Worm (Caenorhabditis elegans) whole organism, late embryonic: ENCODE results near the gene Y51A2A.16.

Experiments used
- F13H6.1 ChIP-seq: sonication (generic microtip); optimal IDR thresholded peaks from 2 replicates; lab custom pipeline; 2016; ENCODE audit warnings: missing genetic modification characterization, missing compliant biosample characterization
- K02D7.2 ChIP-seq: sonication (generic microtip); optimal IDR thresholded peaks from 2 replicates; lab custom pipeline; 2017; ENCODE audit warnings: mild to moderate bottlenecking, missing genetic modification characterization, missing compliant biosample characterization
- K09A11.1 ChIP-seq: sonication (generic microtip); optimal IDR thresholded peaks from 2 replicates; lab custom pipeline; 2017; ENCODE audit warnings: antibody characterized with exemption, mild to moderate bottlenecking, missing genetic modification characterization, missing compliant biosample characterization; ENCODE audit not compliant: insufficient read depth
- Y22D7AL.16 ChIP-seq: sonication (generic microtip); optimal IDR thresholded peaks from 2 replicates; lab custom pipeline; 2016; ENCODE audit warnings: missing genetic modification characterization, missing compliant biosample characterization
- ahr-1 ChIP-seq: sonication (generic microtip); optimal IDR thresholded peaks from 2 replicates; lab custom pipeline; 2016; ENCODE audit warnings: missing genetic modification characterization, missing compliant biosample characterization
- ama-1 ChIP-seq: fragments of 150-350 bp; optimal IDR thresholded peaks from 2 replicates; lab custom pipeline; 2014
- ceh-34 ChIP-seq: sonication (generic microtip); optimal IDR thresholded peaks from 2 replicates; lab custom pipeline; 2016; ENCODE audit warnings: mild to moderate bottlenecking, missing genetic modification characterization, missing compliant biosample characterization
- ceh-45 ChIP-seq: fragments of 200-800 bp; sonication (Bioruptor generic); IDR thresholded peaks from 2 replicates; pipeline ENCODE4 v1.3.6; 2022; ENCODE audit warnings: missing genetic modification reagents, missing genetic modification characterization, missing compliant biosample characterization
- ceh-48 ChIP-seq: sonication (generic microtip); optimal IDR thresholded peaks from 2 replicates; lab custom pipeline; 2016; ENCODE audit warnings: missing genetic modification characterization, inconsistent platforms, missing compliant biosample characterization
- ceh-6 ChIP-seq: fragments of 200-800 bp; sonication (Bioruptor generic); optimal IDR thresholded peaks from 2 replicates; lab custom pipeline; 2018; ENCODE audit warnings: mild to moderate bottlenecking, missing genetic modification characterization, missing compliant biosample characterization
- che-1 ChIP-seq: sonication (generic microtip); optimal IDR thresholded peaks from 2 replicates; lab custom pipeline; 2016; ENCODE audit warnings: mild to moderate bottlenecking, missing genetic modification characterization, missing compliant biosample characterization
- dve-1 ChIP-seq: sonication (generic microtip); optimal IDR thresholded peaks from 2 replicates; lab custom pipeline; 2017; ENCODE audit warnings: antibody characterized with exemption, mild to moderate bottlenecking, missing genetic modification characterization, missing compliant biosample characterization
- elt-2 ChIP-seq: sonication (generic microtip); optimal IDR thresholded peaks from 2 replicates; lab custom pipeline; 2016; ENCODE audit warnings: missing genetic modification reagents, missing genetic modification characterization, missing compliant biosample characterization
- eyg-1 ChIP-seq: sonication (generic microtip); optimal IDR thresholded peaks from 2 replicates; lab custom pipeline; 2016; ENCODE audit warnings: missing genotype, missing genetic modification characterization, missing compliant biosample characterization
- fax-1 ChIP-seq: sonication (generic microtip); optimal IDR thresholded peaks from 2 replicates; lab custom pipeline; 2016; ENCODE audit warnings: missing genotype, missing genetic modification characterization, missing compliant biosample characterization
- fkh-10 ChIP-seq: fragments of 150-350 bp; optimal IDR thresholded peaks from 2 replicates; lab custom pipeline; 2014; ENCODE audit warnings: missing biosample characterization, missing genetic modification reagents, missing genetic modification characterization
- fkh-6 ChIP-seq: sonication (generic microtip); optimal IDR thresholded peaks from 2 replicates; lab custom pipeline; 2016; ENCODE audit warnings: missing genetic modification characterization, missing compliant biosample characterization
- gmeb-2 ChIP-seq: sonication (generic microtip); optimal IDR thresholded peaks from 2 replicates; lab custom pipeline; 2016; ENCODE audit warnings: missing genetic modification characterization, inconsistent platforms, missing compliant biosample characterization
- hlh-15 ChIP-seq: sonication (generic microtip); optimal IDR thresholded peaks from 2 replicates; lab custom pipeline; 2016; ENCODE audit warnings: missing genetic modification characterization, missing compliant biosample characterization
- lim-6 ChIP-seq: sonication (generic microtip); optimal IDR thresholded peaks from 2 replicates; lab custom pipeline; 2016; ENCODE audit warnings: missing genetic modification characterization, missing compliant biosample characterization
- madf-2 ChIP-seq: sonication (generic microtip); optimal IDR thresholded peaks from 2 replicates; lab custom pipeline; 2017; ENCODE audit warnings: missing genetic modification characterization, missing compliant biosample characterization
- mec-3 ChIP-seq: sonication (generic microtip); optimal IDR thresholded peaks from 2 replicates; lab custom pipeline; 2016; ENCODE audit warnings: borderline replicate concordance, missing genetic modification characterization, missing compliant biosample characterization
- nfya-1 ChIP-seq: sonication (generic microtip); optimal IDR thresholded peaks from 2 replicates; lab custom pipeline; 2017; ENCODE audit warnings: missing genetic modification characterization, mild to moderate bottlenecking, missing compliant biosample characterization, antibody characterized with exemption, moderate library complexity
- nhr-11 ChIP-seq: fragments of 150-350 bp; optimal IDR thresholded peaks from 2 replicates; lab custom pipeline; 2014; ENCODE audit warnings: missing biosample characterization, missing genetic modification characterization
- nhr-232 ChIP-seq: sonication (generic microtip); optimal IDR thresholded peaks from 2 replicates; lab custom pipeline; 2016; ENCODE audit warnings: missing genetic modification characterization, missing compliant biosample characterization
- npax-4 ChIP-seq: sonication (generic microtip); optimal IDR thresholded peaks from 2 replicates; lab custom pipeline; 2016; ENCODE audit warnings: missing genetic modification characterization, missing compliant biosample characterization
- odd-2 ChIP-seq: sonication (generic microtip); optimal IDR thresholded peaks from 2 replicates; lab custom pipeline; 2017; ENCODE audit warnings: antibody characterized with exemption, mild to moderate bottlenecking, missing genetic modification characterization, missing compliant biosample characterization
- pag-3 ChIP-seq: sonication (generic microtip); optimal IDR thresholded peaks from 2 replicates; lab custom pipeline; 2016; ENCODE audit warnings: missing compliant biosample characterization, missing genetic modification characterization, borderline replicate concordance
- pax-1 ChIP-seq: fragments of 150-350 bp; optimal IDR thresholded peaks from 2 replicates; lab custom pipeline; 2014; ENCODE audit warnings: missing biosample characterization, missing genetic modification characterization
- pha-2 ChIP-seq: sonication (generic microtip); optimal IDR thresholded peaks from 2 replicates; lab custom pipeline; 2017; ENCODE audit warnings: mild to moderate bottlenecking, missing genetic modification characterization, missing compliant biosample characterization
- pqm-1 ChIP-seq: sonication (generic microtip); optimal IDR thresholded peaks from 2 replicates; lab custom pipeline; 2016; ENCODE audit warnings: missing genetic modification characterization, missing compliant biosample characterization
- pros-1 ChIP-seq: fragments of 150-350 bp; optimal IDR thresholded peaks from 2 replicates; lab custom pipeline; 2014; ENCODE audit warnings: missing biosample characterization, missing genetic modification reagents, missing genetic modification characterization
- ref-2 ChIP-seq: sonication (generic microtip); optimal IDR thresholded peaks from 2 replicates; lab custom pipeline; 2016; ENCODE audit warnings: missing genetic modification characterization, missing compliant biosample characterization
- sdc-2 ChIP-seq: sonication (generic microtip); optimal IDR thresholded peaks from 2 replicates; lab custom pipeline; 2016; ENCODE audit warnings: missing genotype, missing genetic modification characterization, missing compliant biosample characterization
- syd-9 ChIP-seq: sonication (generic microtip); optimal IDR thresholded peaks from 2 replicates; lab custom pipeline; 2016; ENCODE audit warnings: mild to moderate bottlenecking, missing genetic modification characterization, moderate library complexity, missing compliant biosample characterization
- tbx-2 ChIP-seq: sonication (generic microtip); optimal IDR thresholded peaks from 2 replicates; lab custom pipeline; 2016; ENCODE audit warnings: missing genetic modification characterization, missing compliant biosample characterization
- tbx-7 ChIP-seq: sonication (generic microtip); optimal IDR thresholded peaks from 2 replicates; lab custom pipeline; 2016; ENCODE audit warnings: missing genotype, missing genetic modification characterization, missing compliant biosample characterization
- unc-55 ChIP-seq: sonication (generic microtip); optimal IDR thresholded peaks from 2 replicates; lab custom pipeline; 2017; ENCODE audit warnings: missing biosample characterization, missing genetic modification reagents, missing genetic modification characterization
- zip-5 ChIP-seq: sonication (generic microtip); optimal IDR thresholded peaks from 2 replicates; lab custom pipeline; 2016; ENCODE audit warnings: missing genetic modification characterization, missing compliant biosample characterization
- ztf-16 ChIP-seq: sonication (generic microtip); optimal IDR thresholded peaks from 2 replicates; lab custom pipeline; 2017; ENCODE audit warnings: missing genetic modification characterization, missing compliant biosample characterization

Y51A2A.16 gene

DNA sequence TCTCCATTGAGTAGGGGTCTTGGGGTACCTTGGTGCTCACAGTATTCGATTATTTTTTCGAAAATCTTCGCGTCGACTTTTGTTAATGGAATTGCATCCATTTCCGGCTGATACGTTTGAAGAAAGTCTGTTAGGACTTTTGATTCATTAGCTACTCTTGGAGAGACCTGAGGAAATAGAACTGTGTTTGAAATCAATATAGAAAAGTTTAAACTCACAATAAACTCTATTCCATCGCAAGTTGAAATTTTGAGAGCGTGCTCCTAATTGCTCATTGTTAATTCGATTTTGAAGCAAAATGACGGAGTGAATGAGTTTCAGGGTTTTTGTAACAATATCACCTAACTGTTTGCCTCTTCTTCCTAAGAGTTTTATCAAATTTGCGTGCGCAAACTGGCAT, 10.8 kb downstream of the Y51A2A.16 start, which contains the start of gene skr-6:
Gene skr-6, minus strand, starts transcription at position 101 of the 400 bp plus-strand sequence.
- no peak for TF ChIP-seq npax-4 (tag; lab: Kevin White, UChicago)
- no peak for TF ChIP-seq eyg-1 (tag; lab: Kevin White, UChicago)
- no peak for TF ChIP-seq K02D7.2
- TF ChIP-seq K09A11.1 = no peak
- TF ChIP-seq F13H6.1 = no peak
- TF ChIP-seq pqm-1 (tag; lab: Kevin White, UChicago) = no peak
- TF ChIP-seq fkh-6 (tag; lab: Kevin White, UChicago) = no peak
- no peak for TF ChIP-seq mec-3 (tag; lab: Kevin White, UChicago)
- no peak for TF ChIP-seq nhr-232 (tag; lab: Kevin White, UChicago)
- no peak for TF ChIP-seq odd-2 (tag; lab: Kevin White, UChicago)
- TF ChIP-seq ztf-16 = no peak
- TF ChIP-seq nfya-1 (tag; lab: Kevin White, UChicago) = no peak
- no peak for TF ChIP-seq pha-2
- TF ChIP-seq che-1 (tag; lab: Kevin White, UChicago) = no peak
- TF ChIP-seq syd-9 (tag; lab: Kevin White, UChicago) = no peak
- TF ChIP-seq ceh-48 (tag; lab: Kevin White, UChicago) = no peak

DNA sequence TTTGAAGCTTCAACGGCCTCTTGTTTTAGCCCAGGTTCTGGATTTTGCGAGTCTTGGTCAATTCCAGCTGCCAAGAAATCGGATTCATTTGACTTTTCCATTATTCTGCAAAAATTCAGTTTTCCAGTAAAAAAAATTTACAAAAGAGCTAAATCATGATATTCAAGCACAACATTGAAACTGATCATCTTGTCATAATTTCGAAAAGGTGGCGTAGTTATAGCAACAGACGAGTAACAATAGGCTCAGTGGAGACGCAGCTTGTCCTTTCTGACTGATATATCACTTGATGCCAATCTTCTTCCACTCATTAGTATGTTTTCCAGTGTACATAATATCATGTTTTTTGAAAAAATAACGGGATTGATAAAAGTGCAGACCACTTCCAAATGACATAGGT, 11.9 kb downstream of the Y51A2A.16 start, which contains the start of gene fbxa-213:
Gene fbxa-213, minus strand, starts transcription at position 101 of the 400 bp plus-strand sequence.
- TF ChIP-seq tbx-2 (tag; lab: Kevin White, UChicago) (no peak), dve-1 (no peak), ama-1 (no peak), ceh-48 (tag; lab: Kevin White, UChicago) (no peak), fax-1 (tag; lab: Kevin White, UChicago) (no peak), pqm-1 (tag; lab: Kevin White, UChicago) (no peak), nfya-1 (tag; lab: Kevin White, UChicago) (no peak), K09A11.1 (no peak), hlh-15 (tag; lab: Kevin White, UChicago) (no peak), ahr-1 (tag; lab: Kevin White, UChicago) (no peak), fkh-10 (no peak), elt-2 (no peak), pax-1 (tag; lab: Kevin White, UChicago) (no peak)

DNA sequence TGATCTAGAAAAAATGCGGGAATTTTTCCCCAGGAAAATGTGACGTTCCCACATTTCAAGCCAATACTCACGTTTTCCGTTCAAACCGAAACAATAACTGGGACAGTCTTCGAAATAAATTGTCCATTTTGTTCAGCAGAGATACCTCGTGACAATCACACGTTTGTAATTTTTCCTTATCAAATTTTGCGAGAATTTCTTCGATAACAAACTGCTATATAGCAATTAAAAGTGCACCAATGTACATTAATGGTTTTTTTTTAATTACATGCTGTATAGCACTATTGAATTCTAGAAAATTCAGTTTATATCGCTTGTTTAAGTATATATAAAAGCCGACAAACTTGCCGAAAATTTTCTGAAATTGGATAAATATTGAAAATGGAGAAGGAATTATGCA, 14.4 kb downstream of the Y51A2A.16 start, which contains the start of gene R10E8.6:
Gene R10E8.6, minus strand, starts transcription at position 154 of the 400 bp plus-strand sequence.
- TF ChIP-seq tbx-2 (tag; lab: Kevin White, UChicago) (no peak), pag-3 (tag; lab: Kevin White, UChicago) (no peak), ceh-48 (tag; lab: Kevin White, UChicago) (no peak), Y22D7AL.16 (tag; lab: Kevin White, UChicago) (no peak), ceh-6 (GFP tag; lab: Kevin White, UChicago) (no peak), lim-6 (no peak), zip-5 (tag; lab: Kevin White, UChicago) (no peak), unc-55 (GFP tag; lab: Kevin White, UChicago) (no peak), F13H6.1 (no peak), ceh-45 (GFP tag; lab: Robert Waterston, UW) (no peak), ceh-34 (tag; lab: Kevin White, UChicago) (no peak), npax-4 (tag; lab: Kevin White, UChicago) (no peak), gmeb-2 (tag; lab: Kevin White, UChicago) (no peak), sdc-2 (tag; lab: Kevin White, UChicago) (no peak), madf-2 (tag; lab: Kevin White, UChicago) (no peak), nhr-11 (tag; lab: Kevin White, UChicago) (no peak), pros-1 (tag; lab: Kevin White, UChicago) (no peak), ref-2 (tag; lab: Kevin White, UChicago) (no peak), fax-1 (tag; lab: Kevin White, UChicago) (no peak), tbx-7 (no peak)
- TF ChIP-seq, all 69 proteins: peak for 0
